Worm (Caenorhabditis elegans) whole organism, L1 larva: ENCODE measurements around the gene acs-1.

ENCODE experiments used
- ama-1 ChIP-seq: fragments of 150-350 bp; optimal IDR thresholded peaks from 2 replicates; lab custom pipeline; 2014
- lin-13 ChIP-seq: fragments of 150-350 bp; optimal IDR thresholded peaks from 2 replicates; lab custom pipeline; 2014; ENCODE audit warnings: missing biosample characterization, missing genetic modification reagents, missing genetic modification characterization
- nhr-20 ChIP-seq: sonication (generic microtip); optimal IDR thresholded peaks from 2 replicates; lab custom pipeline; 2016; ENCODE audit warnings: mild to moderate bottlenecking, missing genetic modification characterization, missing compliant biosample characterization
- sox-4 ChIP-seq: sonication (generic microtip); optimal IDR thresholded peaks from 2 replicates; lab custom pipeline; 2016; ENCODE audit warnings: missing genetic modification characterization, missing compliant biosample characterization

ce11 chrV:6476026-6476425 is 48.8 kb upstream of the acs-1 start:
- TF ChIP-seq ama-1 (lab: Kevin White, UChicago) (no peak), lin-13 (GFP tag; lab: Kevin White, UChicago) (no peak), nhr-20 (no peak), sox-4 (tag; lab: Kevin White, UChicago) (no peak)
